Worm (Caenorhabditis elegans) whole organism, young adult: ENCODE measurements around the gene srj-25.

Experiments
- B0336.3 ChIP-seq: fragments of 200-800 bp; sonication (Bioruptor generic); IDR thresholded peaks from 2 replicates; pipeline ENCODE4 v1.3.6; 2022; ENCODE audit warnings: missing genetic modification characterization, missing compliant biosample characterization
- C06A6.2 ChIP-seq: fragments of 200-800 bp; sonication (Bioruptor generic); conservative IDR thresholded peaks from 2 replicates; pipeline ENCODE4 v1.3.6; 2022; ENCODE audit warnings: missing genetic modification characterization, missing compliant biosample characterization
- C17E4.6 ChIP-seq: fragments of 200-800 bp; sonication (Bioruptor generic); IDR thresholded peaks from 2 replicates; pipeline ENCODE4 v1.3.6; 2022; ENCODE audit warnings: missing genetic modification reagents, missing genetic modification characterization, missing compliant biosample characterization
- D2030.7 ChIP-seq: fragments of 200-800 bp; sonication (Bioruptor generic); IDR thresholded peaks from 2 replicates; pipeline ENCODE4 v1.3.6; 2022; ENCODE audit warnings: missing genetic modification reagents, missing genetic modification characterization, missing compliant biosample characterization
- F22D6.2 ChIP-seq: sonication (generic microtip); optimal IDR thresholded peaks from 2 replicates; lab custom pipeline; 2016; ENCODE audit warnings: mild to moderate bottlenecking, missing genetic modification characterization, missing compliant biosample characterization
- F37B4.10 ChIP-seq: fragments of 200-800 bp; sonication (Bioruptor generic); IDR thresholded peaks from 2 replicates; pipeline ENCODE4 v1.3.6; 2022; ENCODE audit warnings: missing genetic modification characterization, missing compliant biosample characterization
- F49E8.2 ChIP-seq: sonication (generic microtip); optimal IDR thresholded peaks from 3 replicates; lab custom pipeline; 2017; ENCODE audit warnings: missing genetic modification characterization, mild to moderate bottlenecking, missing compliant biosample characterization, antibody characterized with exemption, moderate library complexity; ENCODE audit not compliant: insufficient read depth
- F57C9.4 ChIP-seq: sonication (generic microtip); optimal IDR thresholded peaks from 2 replicates; lab custom pipeline; 2017; ENCODE audit warnings: mild to moderate bottlenecking, missing genetic modification characterization, missing compliant biosample characterization
- K12H6.12 ChIP-seq: fragments of 200-800 bp; sonication (Bioruptor generic); optimal IDR thresholded peaks from 2 replicates; lab custom pipeline; 2018; ENCODE audit warnings: mild to moderate bottlenecking, missing genetic modification characterization, missing compliant biosample characterization
- T07F8.4 ChIP-seq: sonication (generic microtip); optimal IDR thresholded peaks from 2 replicates; lab custom pipeline; 2016; ENCODE audit warnings: mild to moderate bottlenecking, missing genetic modification characterization, moderate library complexity, missing compliant biosample characterization
- Y53G8AR.9 ChIP-seq: fragments of 200-800 bp; sonication (Bioruptor generic); conservative IDR thresholded peaks from 2 replicates; pipeline ENCODE4 v1.3.6; 2022; ENCODE audit warnings: missing genetic modification reagents, missing genetic modification characterization, missing compliant biosample characterization
- ama-1 ChIP-seq, 3 experiments: fragments of 150-350 bp in 1 of 3; sonication (generic microtip) in 2 of 3; optimal IDR thresholded peaks; 2 replicates each; lab custom pipeline; 2014 to 2018; ENCODE audit warnings: missing biosample characterization in 2 of 3, missing genetic modification characterization in 2 of 3, missing genetic modification reagents in 2 of 3
- attf-3 ChIP-seq: fragments of 200-800 bp; sonication (Bioruptor generic); conservative IDR thresholded peaks from 2 replicates; pipeline ENCODE4 v1.3.6; 2022; ENCODE audit warnings: missing genetic modification reagents, missing genetic modification characterization, missing compliant biosample characterization
- attf-5 ChIP-seq: fragments of 200-800 bp; sonication (Bioruptor generic); optimal IDR thresholded peaks from 2 replicates; lab custom pipeline; 2018; ENCODE audit warnings: mild to moderate bottlenecking, missing genetic modification characterization, missing compliant biosample characterization
- bed-2 ChIP-seq: fragments of 200-800 bp; sonication (Bioruptor generic); IDR thresholded peaks from 2 replicates; pipeline ENCODE4 v1.3.6; 2022; ENCODE audit warnings: missing genetic modification reagents, missing genetic modification characterization, missing compliant biosample characterization
- ccch-3 ChIP-seq: fragments of 200-800 bp; sonication (Bioruptor generic); optimal IDR thresholded peaks from 2 replicates; lab custom pipeline; 2018; ENCODE audit warnings: mild to moderate bottlenecking, missing genetic modification characterization, missing compliant biosample characterization
- cebp-1 ChIP-seq, 2 experiments: fragments of 200-800 bp in 1 of 2; sonication (Bioruptor generic) in 1 of 2; sonication (generic microtip) in 1 of 2; IDR thresholded peaks in 1 of 2; optimal IDR thresholded peaks in 1 of 2; 2 replicates each; pipeline versions ENCODE4 v1.3.6 to Lab custom; 2017 to 2022; ENCODE audit warnings: missing compliant biosample characterization in 2 of 2, missing genetic modification characterization in 2 of 2, mild to moderate bottlenecking in 1 of 2, missing genetic modification reagents in 1 of 2, moderate library complexity in 1 of 2
- cebp-2 ChIP-seq: fragments of 200-800 bp; sonication (Bioruptor generic); IDR thresholded peaks from 2 replicates; pipeline ENCODE4 v1.3.6; 2022; ENCODE audit warnings: missing genetic modification characterization, missing compliant biosample characterization
- ceh-91 ChIP-seq: fragments of 200-800 bp; sonication (Bioruptor generic); IDR thresholded peaks from 2 replicates; pipeline ENCODE4 v1.3.6; 2022; ENCODE audit warnings: missing genetic modification reagents, missing genetic modification characterization, missing compliant biosample characterization
- chd-7 ChIP-seq: sonication (generic microtip); optimal IDR thresholded peaks from 2 replicates; lab custom pipeline; 2016; ENCODE audit warnings: mild to moderate bottlenecking, missing genetic modification characterization, moderate library complexity, missing compliant biosample characterization
- dox-1 ChIP-seq: fragments of 200-800 bp; sonication (Bioruptor generic); IDR thresholded peaks from 2 replicates; pipeline ENCODE4 v1.3.6; 2022; ENCODE audit warnings: missing genetic modification reagents, missing genetic modification characterization, missing compliant biosample characterization
- dpff-1 ChIP-seq: sonication (generic microtip); optimal IDR thresholded peaks from 2 replicates; lab custom pipeline; 2017; ENCODE audit warnings: mild to moderate bottlenecking, missing genetic modification characterization, missing compliant biosample characterization
- dpl-1 ChIP-seq: fragments of 150-350 bp; optimal IDR thresholded peaks from 2 replicates; lab custom pipeline; 2014; ENCODE audit warnings: missing biosample characterization, missing genetic modification reagents, missing genetic modification characterization
- efl-1 ChIP-seq: fragments of 150-350 bp; optimal IDR thresholded peaks from 2 replicates; lab custom pipeline; 2014; ENCODE audit warnings: missing biosample characterization, missing genetic modification reagents, missing genetic modification characterization
- fkh-3 ChIP-seq: sonication (generic microtip); optimal IDR thresholded peaks from 2 replicates; lab custom pipeline; 2016; ENCODE audit warnings: mild to moderate bottlenecking, missing genetic modification characterization, missing compliant biosample characterization
- gei-17 ChIP-seq: fragments of 200-800 bp; sonication (Bioruptor generic); optimal IDR thresholded peaks from 2 replicates; lab custom pipeline; 2018; ENCODE audit warnings: mild to moderate bottlenecking, missing genetic modification characterization, missing compliant biosample characterization
- hmg-1.2 ChIP-seq: fragments of 200-800 bp; sonication (Bioruptor generic); IDR thresholded peaks from 2 replicates; pipeline ENCODE4 v1.3.6; 2022; ENCODE audit warnings: missing genetic modification reagents, missing genetic modification characterization, missing compliant biosample characterization
- hsf-1 ChIP-seq: fragments of 200-800 bp; sonication (Bioruptor generic); IDR thresholded peaks from 2 replicates; pipeline ENCODE4 v1.3.6; 2022; ENCODE audit warnings: missing genetic modification reagents, missing genetic modification characterization, missing compliant biosample characterization
- lag-1 ChIP-seq: fragments of 200-800 bp; sonication (Bioruptor generic); IDR thresholded peaks from 2 replicates; pipeline ENCODE4 v1.3.6; 2022; ENCODE audit warnings: missing genetic modification reagents, missing genetic modification characterization, missing compliant biosample characterization
- let-607 ChIP-seq, 2 experiments: fragments of 200-800 bp in 1 of 2; sonication (Bioruptor generic) in 1 of 2; sonication (generic microtip) in 1 of 2; optimal IDR thresholded peaks; 2 replicates each; lab custom pipeline; 2016 to 2018; ENCODE audit warnings: mild to moderate bottlenecking in 2 of 2, missing compliant biosample characterization in 2 of 2, missing genetic modification characterization in 2 of 2, moderate library complexity in 2 of 2, missing genotype in 1 of 2
- lin-35 ChIP-seq, 3 experiments: fragments of 150-350 bp in 2 of 3; sonication (generic microtip) in 1 of 3; optimal IDR thresholded peaks; 2 replicates each; lab custom pipeline; 2014 to 2018; ENCODE audit warnings: missing biosample characterization in 3 of 3, missing genetic modification characterization in 3 of 3, missing genetic modification reagents in 3 of 3
- lin-40 ChIP-seq: sonication (generic microtip); optimal IDR thresholded peaks from 2 replicates; lab custom pipeline; 2016; ENCODE audit warnings: missing genetic modification characterization, mild to moderate bottlenecking, missing compliant biosample characterization, missing genotype, missing genetic modification reagents
- lir-1 ChIP-seq: fragments of 200-800 bp; sonication (Bioruptor generic); conservative IDR thresholded peaks from 2 replicates; pipeline ENCODE4 v1.3.6; 2022; ENCODE audit warnings: missing genetic modification reagents, missing genetic modification characterization, missing compliant biosample characterization
- lsl-1 ChIP-seq: fragments of 200-800 bp; sonication (Bioruptor generic); optimal IDR thresholded peaks from 2 replicates; lab custom pipeline; 2018; ENCODE audit warnings: mild to moderate bottlenecking, missing genetic modification characterization, moderate library complexity, missing compliant biosample characterization
- madf-8 ChIP-seq: fragments of 200-800 bp; sonication (Bioruptor generic); conservative IDR thresholded peaks from 2 replicates; pipeline ENCODE4 v1.3.6; 2022; ENCODE audit warnings: missing genetic modification reagents, missing genetic modification characterization, missing compliant biosample characterization
- nfya-2 ChIP-seq: fragments of 200-800 bp; sonication (Bioruptor generic); IDR thresholded peaks from 2 replicates; pipeline ENCODE4 v1.3.6; 2022; ENCODE audit warnings: missing genetic modification reagents, missing genetic modification characterization, missing compliant biosample characterization
- pbrm-1 ChIP-seq: fragments of 200-800 bp; sonication (Bioruptor generic); IDR thresholded peaks from 2 replicates; pipeline ENCODE4 v1.3.6; 2022; ENCODE audit warnings: missing genetic modification reagents, missing genetic modification characterization, missing compliant biosample characterization
- pha-4 ChIP-seq: fragments of 150-350 bp; sonication (generic microtip); optimal IDR thresholded peaks from 2 replicates; lab custom pipeline; 2014; ENCODE audit warnings: missing biosample characterization, missing genetic modification reagents, missing genetic modification characterization
- rec-8 ChIP-seq, 2 experiments: sonication (generic microtip); optimal IDR thresholded peaks; 2 replicates each; lab custom pipeline; 2016; ENCODE audit warnings: mild to moderate bottlenecking in 2 of 2, missing genetic modification characterization in 2 of 2, missing genetic modification reagents in 2 of 2, missing genotype in 2 of 2, missing biosample characterization in 1 of 2, missing compliant biosample characterization in 1 of 2, moderate library complexity in 1 of 2
- snpc-1.1 ChIP-seq: sonication (generic microtip); optimal IDR thresholded peaks from 2 replicates; lab custom pipeline; 2017; ENCODE audit warnings: missing genetic modification characterization, mild to moderate bottlenecking, missing compliant biosample characterization, antibody characterized with exemption, moderate library complexity, missing genotype, missing genetic modification reagents; ENCODE audit not compliant: insufficient read depth
- snpc-1.3 ChIP-seq: sonication (generic microtip); optimal IDR thresholded peaks from 2 replicates; lab custom pipeline; 2017; ENCODE audit warnings: missing genetic modification characterization, mild to moderate bottlenecking, missing compliant biosample characterization, antibody characterized with exemption, moderate library complexity, missing genotype, missing genetic modification reagents; ENCODE audit not compliant: insufficient read depth
- snpc-3.4 ChIP-seq: sonication (generic microtip); optimal IDR thresholded peaks from 2 replicates; lab custom pipeline; 2017; ENCODE audit warnings: missing genetic modification characterization, mild to moderate bottlenecking, missing compliant biosample characterization, antibody characterized with exemption, moderate library complexity, missing genotype, missing genetic modification reagents
- tlf-1 ChIP-seq: fragments of 200-800 bp; sonication (Bioruptor generic); optimal IDR thresholded peaks from 2 replicates; lab custom pipeline; 2018; ENCODE audit warnings: mild to moderate bottlenecking, missing genetic modification characterization, missing compliant biosample characterization
- xnd-1 ChIP-seq: sonication (generic microtip); optimal IDR thresholded peaks from 2 replicates; lab custom pipeline; 2016; ENCODE audit warnings: missing genotype, missing genetic modification reagents, missing genetic modification characterization, missing compliant biosample characterization
- ztf-22 ChIP-seq: fragments of 200-800 bp; sonication (Bioruptor generic); optimal IDR thresholded peaks from 2 replicates; lab custom pipeline; 2018; ENCODE audit warnings: mild to moderate bottlenecking, missing genetic modification characterization, moderate library complexity, missing compliant biosample characterization
- ztf-26 ChIP-seq: sonication (generic microtip); optimal IDR thresholded peaks from 2 replicates; lab custom pipeline; 2017; ENCODE audit warnings: missing genetic modification characterization, missing compliant biosample characterization

The srj-25 gene

DNA sequence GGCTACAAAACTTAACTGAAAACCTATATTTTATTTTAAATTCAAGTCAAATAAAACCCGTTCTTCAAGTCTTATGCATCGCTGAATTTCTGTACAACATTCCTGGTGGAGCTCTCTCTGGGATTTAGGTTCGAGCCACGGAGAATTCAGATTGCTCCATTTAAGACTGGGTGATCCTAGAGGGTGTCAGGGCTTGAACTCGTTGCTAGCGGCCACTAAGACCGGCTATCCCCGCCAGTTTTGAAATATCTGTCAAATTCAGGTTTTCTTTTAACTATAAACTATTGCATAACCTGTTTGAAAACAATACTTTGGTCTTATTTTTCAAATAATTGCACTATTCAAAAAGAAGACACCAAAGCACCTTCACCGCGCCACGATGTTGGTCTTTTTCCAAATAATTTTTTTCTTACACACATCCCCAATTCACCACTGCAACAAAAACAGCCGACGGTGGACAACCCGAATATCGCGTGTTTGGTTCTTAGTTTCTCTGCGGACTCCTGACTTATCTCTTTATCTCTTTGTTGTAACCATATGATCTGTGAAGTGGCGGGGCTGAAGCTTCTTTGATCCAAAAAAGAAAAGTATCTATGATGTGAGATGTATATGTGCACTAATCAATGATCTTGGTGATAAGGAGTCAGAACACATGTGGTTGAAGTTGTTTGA is 7.1 kb downstream of the srj-25 start (continued):
- TF ChIP-seq B0336.3 (GFP tag; lab: Robert Waterston, UW) (peak; percentile 66), attf-5 (peak; percentile 22), F22D6.2 (tag; lab: Kevin White, UChicago) (no peak), cebp-2 (GFP tag; lab: Robert Waterston, UW) (no peak), K12H6.12 (tag; lab: Kevin White, UChicago) (peak; percentile 32), snpc-1.3 (tag; lab: Kevin White, UChicago) (no peak), F57C9.4 (tag; lab: Kevin White, UChicago) (peak; percentile 8), hmg-1.2 (GFP tag; lab: Robert Waterston, UW) (no peak), pbrm-1 (no peak), ztf-26 (tag; lab: Kevin White, UChicago) (peak; percentile 16), ama-1 (optimal IDR thresholded peaks at IDR 0.05; lab: Kevin White, UChicago) (peak; percentile 85), ama-1 (GFP tag; optimal IDR thresholded peaks at IDR 0.05; lab: Kevin White, UChicago) (no peak), C17E4.6 (GFP tag; lab: Robert Waterston, UW) (no peak), Y53G8AR.9 (GFP tag; lab: Robert Waterston, UW) (no peak), dpl-1 (no peak), rec-8 (tag; optimal IDR thresholded peaks at IDR 0.05; lab: Kevin White, UChicago) (no peak), bed-2 (GFP tag; lab: Robert Waterston, UW) (no peak), F49E8.2 (no peak), ccch-3 (GFP tag; lab: Kevin White, UChicago) (no peak), let-607 (tag; optimal IDR thresholded peaks at IDR 0.05; lab: Kevin White, UChicago) (peak in 1 of 2 experiments; percentile 18), nfya-2 (GFP tag; lab: Robert Waterston, UW) (no peak), madf-8 (no peak), F37B4.10 (no peak), gei-17 (no peak), efl-1 (no peak), pha-4 (no peak), lag-1 (no peak), cebp-1 (GFP tag; IDR thresholded peaks at IDR 0.05; lab: Robert Waterston, UW) (no peak), cebp-1 (tag; optimal IDR thresholded peaks at IDR 0.05; lab: Kevin White, UChicago) (peak; percentile 44), dox-1 (no peak), xnd-1 (tag; lab: Kevin White, UChicago) (no peak), attf-3 (no peak), ceh-91 (GFP tag; lab: Robert Waterston, UW) (no peak), D2030.7 (GFP tag; lab: Robert Waterston, UW) (no peak), snpc-1.1 (tag; lab: Kevin White, UChicago) (no peak), C06A6.2 (GFP tag; lab: Robert Waterston, UW) (no peak), hsf-1 (no peak), fkh-3 (tag; lab: Kevin White, UChicago) (no peak), lin-35 (GFP tag; optimal IDR thresholded peaks at IDR 0.05; lab: Kevin White, UChicago) (no peak), tlf-1 (peak; percentile 54), lin-40 (tag; lab: Kevin White, UChicago) (peak; percentile 24), chd-7 (tag; lab: Kevin White, UChicago) (peak; percentile 54), snpc-3.4 (tag; lab: Kevin White, UChicago) (no peak), dpff-1 (no peak), T07F8.4 (tag; lab: Kevin White, UChicago) (no peak), ztf-22 (GFP tag; lab: Kevin White, UChicago) (peak; percentile 42), lsl-1 (no peak), lir-1 (no peak)
